Fruit fly (Drosophila melanogaster): Measurements from ENCODE around the gene CG8673.

DNA sequence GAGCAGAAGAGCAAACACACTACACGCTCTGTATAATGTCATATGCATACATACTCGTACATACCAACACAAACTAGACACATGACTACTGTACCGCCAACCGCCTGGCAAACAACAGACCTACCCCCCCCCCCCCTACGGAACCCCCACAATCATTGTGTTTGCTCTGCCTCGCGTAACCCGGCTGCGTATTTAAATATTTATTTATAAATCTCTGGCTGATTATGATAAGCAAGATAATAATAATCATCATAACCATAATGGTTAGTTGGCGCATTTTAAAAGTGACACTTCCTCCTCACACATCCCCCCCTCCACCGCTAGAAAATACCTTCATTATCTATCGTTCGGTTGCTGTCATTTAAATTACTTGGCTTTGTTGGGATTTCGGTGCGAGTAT is 26.7 kb upstream of the CG8673 start:
- TF ChIP-seq CG11762 (GFP tag; optimal IDR thresholded peaks at IDR 0.05; ENCODE audit: insufficient read depth): no peak
- no peak for TF ChIP-seq dsx (GFP tag; optimal IDR thresholded peaks at IDR 0.05; ENCODE audit: poor library complexity, severe bottlenecking)
- no peak for TF ChIP-seq Ets21C (GFP tag; optimal IDR thresholded peaks at IDR 0.05)
- peak in 1 of 2 experiments; percentile 55 for TF ChIP-seq ss (GFP tag; optimal IDR thresholded peaks at IDR 0.05)
- TF ChIP-seq pdm3 (GFP tag; optimal IDR thresholded peaks at IDR 0.05): no peak
- TF ChIP-seq lz (GFP tag; optimal IDR thresholded peaks at IDR 0.05): no peak
- no peak for TF ChIP-seq CG10631 (GFP tag; optimal IDR thresholded peaks at IDR 0.05)
- TF ChIP-seq achi (GFP tag; optimal IDR thresholded peaks at IDR 0.05): no peak
- no peak for TF ChIP-seq CG11902 (GFP tag; optimal IDR thresholded peaks at IDR 0.05)

Data from whole organism, prepupa.